Fruit fly (Drosophila melanogaster) S2 (cell line): ENCODE results near the gene LUBEL.

Experiments used
- CG8478 ChIP-seq: fragments of >200 bp; optimal IDR thresholded peaks from 2 replicates; lab custom pipeline; 2018
- CTCF ChIP-seq, 2 experiments: fragments of >200 bp; optimal IDR thresholded peaks; 2 replicates each; lab custom pipeline; 2018

DNA sequence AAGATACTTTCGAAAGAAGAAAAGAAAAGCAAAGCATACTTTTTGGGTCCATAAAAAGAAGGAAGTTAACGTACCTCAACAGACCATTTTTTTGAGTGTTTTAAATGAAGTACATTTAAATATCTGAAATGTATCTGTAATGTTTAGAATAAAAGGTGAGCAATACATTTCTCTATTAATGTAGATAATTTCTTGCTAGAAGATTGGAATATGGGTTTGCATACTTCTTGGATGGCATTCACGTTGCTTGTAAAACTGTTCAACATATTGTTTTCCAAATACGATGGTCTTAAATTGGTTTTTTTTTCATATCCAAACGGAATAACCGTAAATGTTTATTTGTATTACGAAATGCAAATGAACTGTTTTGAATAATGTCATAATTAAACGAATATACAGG lies 33.2 kb upstream of the LUBEL start, which contains the start of gene CG17375:
- TF ChIP-seq CG8478 (no peak), CTCF (optimal IDR thresholded peaks at IDR 0.05; lab: Kevin White, UChicago) (no peak)
